Worm (Caenorhabditis elegans): ENCODE results near the gene B0228.7.

ce11 chrII:7719039-7719438, 39.8 kb downstream of the B0228.7 start:
- TF ChIP-seq lsy-2 (tag; optimal IDR thresholded peaks at IDR 0.05), result no peak
- TF ChIP-seq lin-13 (GFP tag; optimal IDR thresholded peaks at IDR 0.05), result no peak
- TF ChIP-seq nhr-11 (tag; optimal IDR thresholded peaks at IDR 0.05), result no peak
- no peak for TF ChIP-seq aly-2 (tag; optimal IDR thresholded peaks at IDR 0.05)
- no peak for TF ChIP-seq egl-27 (tag; optimal IDR thresholded peaks at IDR 0.05)
- TF ChIP-seq mdl-1 (tag; optimal IDR thresholded peaks at IDR 0.05), result no peak
